Worm (Caenorhabditis elegans): ENCODE data around the gene nhr-164.

- TF ChIP-seq ccch-3 (GFP tag; optimal IDR thresholded peaks at IDR 0.05) (no peak), madf-3 (GFP tag; IDR thresholded peaks at IDR 0.05) (no peak), lin-26 (GFP tag; IDR thresholded peaks at IDR 0.05) (no peak), hrde-1 (tag; optimal IDR thresholded peaks at IDR 0.05; ENCODE audit: borderline replicate concordance) (no peak), pha-4 (tag; optimal IDR thresholded peaks at IDR 0.05) (no peak)
Observed at ce11 chrV:15252082-15252481, 16.5 kb upstream of the nhr-164 start, which contains the start of gene srbc-76.

Data from whole organism, young adult.